Fruit fly (Drosophila melanogaster): ENCODE measurements around the gene dan.
A peak's percentile ranks its signal among the peaks of the same experiment; 100 is the strongest.

The dan gene

dm6 chr3R:25152342-25152741 lies 31.8 kb upstream of the dan start (continued):
- peak; percentile 22 for TF ChIP-seq CG15269 (tag; optimal IDR thresholded peaks at IDR 0.05)
- TF ChIP-seq Dfd (GFP tag; optimal IDR thresholded peaks at IDR 0.05) = no peak
- TF ChIP-seq Ada2b (GFP tag; IDR thresholded peaks at IDR 0.05) = no peak
- no peak for TF ChIP-seq salm (tag; optimal IDR thresholded peaks at IDR 0.05)
- TF ChIP-seq C15 (GFP tag; IDR thresholded peaks at IDR 0.05) = no peak
- no peak for TF ChIP-seq dmrt11E (tag; optimal IDR thresholded peaks at IDR 0.05)
- TF ChIP-seq ham (GFP tag; IDR thresholded peaks at IDR 0.05) = no peak
- TF ChIP-seq dmrt99B (tag; optimal IDR thresholded peaks at IDR 0.05) = peak; percentile 52
- no peak for TF ChIP-seq Lpt (GFP tag; optimal IDR thresholded peaks at IDR 0.05)
- TF ChIP-seq ssp (GFP tag; IDR thresholded peaks at IDR 0.05) = no peak
- TF ChIP-seq CG3995 (GFP tag; optimal IDR thresholded peaks at IDR 0.05) = no peak
- no peak for TF ChIP-seq CG7987 (GFP tag; optimal IDR thresholded peaks at IDR 0.05)
- TF ChIP-seq toy (GFP tag; IDR thresholded peaks at IDR 0.05) = no peak
- TF ChIP-seq Ets97D (GFP tag; optimal IDR thresholded peaks at IDR 0.05) = no peak
- TF ChIP-seq CG3163 (GFP tag; optimal IDR thresholded peaks at IDR 0.05) = no peak
- TF ChIP-seq shn (GFP tag; optimal IDR thresholded peaks at IDR 0.05) = no peak
- no peak for TF ChIP-seq B-H1 (GFP tag; IDR thresholded peaks at IDR 0.05)
- TF ChIP-seq caup (GFP tag; optimal IDR thresholded peaks at IDR 0.05; ENCODE audit: severe bottlenecking) = no peak
- no peak for TF ChIP-seq Opbp (GFP tag; IDR thresholded peaks at IDR 0.05; ENCODE audit: partially characterized antibody)
- TF ChIP-seq HLH3B (GFP tag; IDR thresholded peaks at IDR 0.05) = no peak
- TF ChIP-seq CG12942 (GFP tag; optimal IDR thresholded peaks at IDR 0.05) = no peak
- peak; percentile 1 for TF ChIP-seq NfI (GFP tag; optimal IDR thresholded peaks at IDR 0.05)
- TF ChIP-seq YL-1 (GFP tag; optimal IDR thresholded peaks at IDR 0.05) = no peak
- TF ChIP-seq Nf-YB (GFP tag; optimal IDR thresholded peaks at IDR 0.05) = no peak
- no peak for TF ChIP-seq Bteb2 (GFP tag; optimal IDR thresholded peaks at IDR 0.05)
- no peak for TF ChIP-seq nerfin-1 (tag; optimal IDR thresholded peaks at IDR 0.05)
- TF ChIP-seq CG15479 (GFP tag; optimal IDR thresholded peaks at IDR 0.05) = no peak
- no peak for TF ChIP-seq Kr (GFP tag; optimal IDR thresholded peaks at IDR 0.05)
- no peak for TF ChIP-seq wor (GFP tag; IDR thresholded peaks at IDR 0.05)
- no peak for TF ChIP-seq CG3065 (GFP tag; optimal IDR thresholded peaks at IDR 0.05)
- TF ChIP-seq Fer1 (GFP tag; optimal IDR thresholded peaks at IDR 0.05) = peak; percentile 70
- no peak for TF ChIP-seq gce (GFP tag; IDR thresholded peaks at IDR 0.05)
- TF ChIP-seq crol (GFP tag; IDR thresholded peaks at IDR 0.05) = no peak
- no peak for TF ChIP-seq ems (GFP tag; optimal IDR thresholded peaks at IDR 0.05)
- TF ChIP-seq Taf1 (GFP tag; IDR thresholded peaks at IDR 0.05) = no peak
- TF ChIP-seq hbn (GFP tag; IDR thresholded peaks at IDR 0.05; ENCODE audit: partially characterized antibody) = no peak
- no peak for TF ChIP-seq usp (GFP tag; optimal IDR thresholded peaks at IDR 0.05)
- no peak for TF ChIP-seq PHDP (tag; optimal IDR thresholded peaks at IDR 0.05)
- no peak for TF ChIP-seq CG43689 (GFP tag; IDR thresholded peaks at IDR 0.05)
- 0 out of 3 replicates have a peak, but pooled peaks have one; percentile 20 for TF ChIP-seq tgo (GFP tag; IDR thresholded peaks at IDR 0.05)
- TF ChIP-seq slou (GFP tag; optimal IDR thresholded peaks at IDR 0.05) = no peak
- 0 out of 3 replicates have a peak, but pooled peaks have one; percentile 25 for TF ChIP-seq CG7357 (GFP tag; IDR thresholded peaks at IDR 0.05)
- no peak for TF ChIP-seq kni (GFP tag; optimal IDR thresholded peaks at IDR 0.05)
- no peak for TF ChIP-seq chm (GFP tag; IDR thresholded peaks at IDR 0.05)
- TF ChIP-seq ewg (GFP tag; optimal IDR thresholded peaks at IDR 0.05) = no peak
- TF ChIP-seq CG3407 (GFP tag; optimal IDR thresholded peaks at IDR 0.05) = no peak
- no peak for TF ChIP-seq CG16815 (GFP tag; optimal IDR thresholded peaks at IDR 0.05)
- no peak for TF ChIP-seq ab (GFP tag; optimal IDR thresholded peaks at IDR 0.05)
- peak; percentile 23 for TF ChIP-seq CG34376 (GFP tag; optimal IDR thresholded peaks at IDR 0.05)
- no peak for TF ChIP-seq gro (GFP tag; optimal IDR thresholded peaks at IDR 0.05)
- no peak for TF ChIP-seq z (GFP tag; IDR thresholded peaks at IDR 0.05)
- peak; percentile 13 for TF ChIP-seq CG10209 (GFP tag; optimal IDR thresholded peaks at IDR 0.05)

All from whole organism, embryonic.